Fruit fly (Drosophila melanogaster) whole organism, wandering third instar larva: ENCODE results near the gene CG9312.

Source experiments
- Abd-B ChIP-seq: fragments of >200 bp; optimal IDR thresholded peaks from 2 replicates; lab custom pipeline; 2017; ENCODE audit warnings: missing biosample characterization, missing genetic modification characterization
- CG32264 ChIP-seq: fragments of 200-800 bp; sonication (Bioruptor generic); optimal IDR thresholded peaks from 2 replicates; lab custom pipeline; 2016; ENCODE audit warnings: missing biosample characterization, missing genetic modification characterization
- CG9705 ChIP-seq: fragments of 200-800 bp; sonication (Bioruptor generic); optimal IDR thresholded peaks from 2 replicates; lab custom pipeline; 2018; ENCODE audit warnings: missing biosample characterization, mild to moderate bottlenecking, missing genetic modification characterization
- CrebA ChIP-seq: fragments of 200-800 bp; sonication (Bioruptor generic); optimal IDR thresholded peaks from 2 replicates; lab custom pipeline; 2016; ENCODE audit warnings: missing biosample characterization, mild to moderate bottlenecking, missing genetic modification characterization, borderline replicate concordance
- Dfd ChIP-seq: fragments of >200 bp; optimal IDR thresholded peaks from 2 replicates; lab custom pipeline; 2017; ENCODE audit warnings: missing biosample characterization, missing genetic modification characterization
- Dif ChIP-seq: fragments of 200-275, 200-300 bp; sonication (Bioruptor generic); optimal IDR thresholded peaks from 2 replicates; lab custom pipeline; 2018; ENCODE audit warnings: missing biosample characterization, missing genetic modification characterization; ENCODE audit not compliant: partially characterized antibody
- HLH106 ChIP-seq: fragments of 200-800 bp; optimal IDR thresholded peaks from 3 replicates; lab custom pipeline; 2019; ENCODE audit warnings: missing biosample characterization, mild to moderate bottlenecking, missing genetic modification characterization, moderate library complexity
- Hnf4 ChIP-seq: fragments of 200-800 bp; sonication (Bioruptor generic); optimal IDR thresholded peaks from 2 replicates; lab custom pipeline; 2016; ENCODE audit warnings: missing biosample characterization, mild to moderate bottlenecking, missing genetic modification characterization
- Hr83 ChIP-seq: fragments of 200-300 bp; sonication (Bioruptor generic); optimal IDR thresholded peaks from 2 replicates; lab custom pipeline; 2016; ENCODE audit warnings: missing biosample characterization, mild to moderate bottlenecking, missing genetic modification characterization, moderate library complexity; ENCODE audit not compliant: poor library complexity, severe bottlenecking
- Jra ChIP-seq: sonication (Bioruptor generic); optimal IDR thresholded peaks from 2 replicates; lab custom pipeline; 2016; ENCODE audit warnings: missing biosample characterization, missing genetic modification characterization
- Mio ChIP-seq: sonication (Bioruptor generic); optimal IDR thresholded peaks from 2 replicates; lab custom pipeline; 2016; ENCODE audit warnings: missing biosample characterization, missing genetic modification characterization
- N ChIP-seq: fragments of >200 bp; optimal IDR thresholded peaks from 2 replicates; lab custom pipeline; 2018; ENCODE audit warnings: missing biosample characterization, missing external identifiers, missing genetic modification characterization
- OdsH ChIP-seq: fragments of 200-800 bp; sonication (Bioruptor generic); optimal IDR thresholded peaks from 2 replicates; lab custom pipeline; 2016; ENCODE audit warnings: missing biosample characterization, mild to moderate bottlenecking, missing genetic modification characterization
- Rel ChIP-seq, 2 experiments: fragments of 200-800 bp; sonication (Bioruptor generic) in 1 of 2; optimal IDR thresholded peaks; 2 replicates in 1 of 2; 3 replicates in 1 of 2; lab custom pipeline; 2016 to 2019; ENCODE audit warnings: mild to moderate bottlenecking in 2 of 2, missing biosample characterization in 2 of 2, missing genetic modification characterization in 2 of 2, moderate library complexity in 1 of 2
- Sp1 ChIP-seq: fragments of 200-800 bp; sonication (Bioruptor generic); optimal IDR thresholded peaks from 3 replicates; lab custom pipeline; 2019; ENCODE audit warnings: missing biosample characterization, mild to moderate bottlenecking, missing genetic modification characterization, moderate library complexity
- Vsx2 ChIP-seq: fragments of 200-300, 225-300 bp; sonication (Bioruptor generic); optimal IDR thresholded peaks from 2 replicates; lab custom pipeline; 2018; ENCODE audit warnings: missing biosample characterization, missing genetic modification characterization; ENCODE audit not compliant: partially characterized antibody
- br ChIP-seq: fragments of 200-800 bp; sonication (Bioruptor generic); optimal IDR thresholded peaks from 2 replicates; lab custom pipeline; 2016; ENCODE audit warnings: missing biosample characterization, missing genetic modification characterization
- brk ChIP-seq: fragments of 200-800 bp; sonication (Bioruptor generic); optimal IDR thresholded peaks from 2 replicates; lab custom pipeline; 2016; ENCODE audit warnings: missing biosample characterization, mild to moderate bottlenecking, missing genetic modification characterization
- dl ChIP-seq, 2 experiments: fragments of 175-275, 200-275 bp in 1 of 2; fragments of 200-275 bp in 1 of 2; sonication (Bioruptor generic); optimal IDR thresholded peaks; lab custom pipeline; 2018; ENCODE audit warnings: mild to moderate bottlenecking in 2 of 2, missing biosample characterization in 2 of 2, missing genetic modification characterization in 2 of 2, moderate library complexity in 2 of 2; ENCODE audit not compliant: partially characterized antibody in 2 of 2, insufficient read depth in 1 of 2
- dmrt93B ChIP-seq: fragments of 200-800 bp; sonication (Bioruptor generic); optimal IDR thresholded peaks from 2 replicates; lab custom pipeline; 2018; ENCODE audit warnings: missing biosample characterization, mild to moderate bottlenecking, missing genetic modification characterization
- dsf ChIP-seq: sonication (Bioruptor generic); optimal IDR thresholded peaks from 2 replicates; lab custom pipeline; 2016; ENCODE audit warnings: missing biosample characterization, missing genetic modification characterization, borderline replicate concordance
- ey ChIP-seq: fragments of 200-800 bp; sonication (Bioruptor generic); optimal IDR thresholded peaks from 2 replicates; lab custom pipeline; 2016; ENCODE audit warnings: missing biosample characterization, missing genetic modification characterization
- foxo ChIP-seq, 2 experiments: fragments of 200-800 bp; sonication (Bioruptor generic); optimal IDR thresholded peaks; 2 replicates in 1 of 2; 3 replicates in 1 of 2; lab custom pipeline; 2016 to 2017; ENCODE audit warnings: missing biosample characterization in 2 of 2, missing genetic modification characterization in 2 of 2
- fru ChIP-seq: fragments of 200-800 bp; sonication (Bioruptor generic); optimal IDR thresholded peaks from 3 replicates; lab custom pipeline; 2016; ENCODE audit warnings: missing biosample characterization, mild to moderate bottlenecking, missing genetic modification characterization
- h ChIP-seq: fragments of 200-800 bp; sonication (Bioruptor generic); optimal IDR thresholded peaks from 3 replicates; lab custom pipeline; 2016; ENCODE audit warnings: missing biosample characterization, mild to moderate bottlenecking, missing genetic modification characterization
- jim ChIP-seq: fragments of 175-275, 200-325 bp; sonication (Bioruptor generic); optimal IDR thresholded peaks from 2 replicates; lab custom pipeline; 2016; ENCODE audit warnings: missing biosample characterization, mild to moderate bottlenecking, missing genetic modification characterization
- lola ChIP-seq: fragments of >200 bp; optimal IDR thresholded peaks from 2 replicates; lab custom pipeline; 2017; ENCODE audit warnings: missing biosample characterization, missing genetic modification characterization
- pan ChIP-seq: fragments of >200 bp; optimal IDR thresholded peaks from 2 replicates; lab custom pipeline; 2017
- psq ChIP-seq: fragments of 200-800 bp; sonication (Bioruptor generic); optimal IDR thresholded peaks from 3 replicates; lab custom pipeline; 2017; ENCODE audit warnings: missing biosample characterization, mild to moderate bottlenecking, missing genetic modification characterization, moderate library complexity
- rgr ChIP-seq: fragments of 200-800 bp; sonication (Bioruptor generic); optimal IDR thresholded peaks from 3 replicates; lab custom pipeline; 2016; ENCODE audit warnings: missing biosample characterization, mild to moderate bottlenecking, missing genetic modification characterization
- sage ChIP-seq: fragments of 200-800 bp; sonication (Bioruptor generic); optimal IDR thresholded peaks from 2 replicates; lab custom pipeline; 2016; ENCODE audit warnings: missing biosample characterization, mild to moderate bottlenecking, missing genetic modification characterization
- sv ChIP-seq: fragments of 200-800 bp; sonication (Bioruptor generic); optimal IDR thresholded peaks from 3 replicates; lab custom pipeline; 2016; ENCODE audit warnings: missing biosample characterization, missing genetic modification characterization
- tai ChIP-seq: sonication (Bioruptor generic); optimal IDR thresholded peaks from 2 replicates; lab custom pipeline; 2016; ENCODE audit warnings: missing biosample characterization, missing genetic modification characterization
- woc ChIP-seq: sonication (Bioruptor generic); optimal IDR thresholded peaks from 2 replicates; lab custom pipeline; 2016; ENCODE audit warnings: missing biosample characterization, mild to moderate bottlenecking, missing genetic modification characterization

The CG9312 gene

dm6 chr3R:13810308-13810707 lies 44.8 kb downstream of the CG9312 start:
- no peak for TF ChIP-seq ey (GFP tag; lab: Kevin White, UChicago)
- no peak for TF ChIP-seq Vsx2 (GFP tag; lab: Kevin White, UChicago)
- no peak for TF ChIP-seq CrebA (GFP tag; lab: Kevin White, UChicago)
- TF ChIP-seq h = no peak
- TF ChIP-seq dl (GFP tag; optimal IDR thresholded peaks at IDR 0.05; lab: Kevin White, UChicago; ENCODE audit: insufficient read depth in 1 of 2, partially characterized antibody in 2 of 2) = no peak
- no peak for TF ChIP-seq sv (GFP tag; lab: Kevin White, UChicago)
- TF ChIP-seq tai = no peak
- TF ChIP-seq Jra (GFP tag; lab: Kevin White, UChicago) = no peak
- TF ChIP-seq fru (GFP tag; lab: Kevin White, UChicago) = no peak
- no peak for TF ChIP-seq woc
- TF ChIP-seq Abd-B = no peak
- no peak for TF ChIP-seq jim
- no peak for TF ChIP-seq pan (lab: Kevin White, UChicago)
- no peak for TF ChIP-seq dmrt93B (GFP tag; lab: Kevin White, UChicago)
- TF ChIP-seq Hr83 (GFP tag; lab: Kevin White, UChicago) = no peak
- TF ChIP-seq, all 38 proteins: peak for 0

- TF ChIP-seq Jra (GFP tag; lab: Kevin White, UChicago) = no peak
- TF ChIP-seq Sp1 (GFP tag; lab: Kevin White, UChicago) = no peak
- no peak for TF ChIP-seq Rel (GFP tag; optimal IDR thresholded peaks at IDR 0.05; lab: Kevin White, UChicago)
- no peak for TF ChIP-seq Rel (tag; optimal IDR thresholded peaks at IDR 0.05; lab: Kevin White, UChicago)
Observed at dm6 chr3R:13811737-13812136, 46.2 kb downstream of the CG9312 start.

dm6 chr3R:13812736-13813250 lies 47.2 kb downstream of the CG9312 start, which contains the start of the genes tal-1A, tal-2A, tal-3A and tal-AA:
Gene tal-1A (plus strand): TSS chr3R:13813109.
Gene tal-2A (plus strand): TSS chr3R:13813109.
Gene tal-3A (plus strand): TSS chr3R:13813109.
Gene tal-AA (plus strand): TSS chr3R:13813109.
- peak; percentile 2 for TF ChIP-seq Rel (GFP tag; optimal IDR thresholded peaks at IDR 0.05; lab: Kevin White, UChicago)
- peak; percentile 25 for TF ChIP-seq Rel (tag; optimal IDR thresholded peaks at IDR 0.05; lab: Kevin White, UChicago)
- TF ChIP-seq Dif = peak; percentile 99
- peak; percentile 56 for TF ChIP-seq fru (GFP tag; lab: Kevin White, UChicago)
- no peak for TF ChIP-seq dsf
- TF ChIP-seq foxo (GFP tag; optimal IDR thresholded peaks at IDR 0.05; lab: Kevin White, UChicago) = peak; percentile 26 to 37
- peak; percentile 27 for TF ChIP-seq Sp1 (GFP tag; lab: Kevin White, UChicago)
- TF ChIP-seq CrebA (GFP tag; lab: Kevin White, UChicago) = peak; percentile 65
- peak; percentile 8 for TF ChIP-seq psq (GFP tag; lab: Kevin White, UChicago)
- TF ChIP-seq OdsH (GFP tag; lab: Kevin White, UChicago) = peak; percentile 48
- peak; percentile 54 for TF ChIP-seq brk (GFP tag; lab: Kevin White, UChicago)
- TF ChIP-seq rgr (GFP tag; lab: Kevin White, UChicago) = peak; percentile 47
- peak; percentile 8 for TF ChIP-seq br (GFP tag; lab: Kevin White, UChicago)
- peak; percentile 55 for TF ChIP-seq Jra (GFP tag; lab: Kevin White, UChicago)
- no peak for TF ChIP-seq CG32264 (GFP tag; lab: Kevin White, UChicago)
- TF ChIP-seq Hr83 (GFP tag; lab: Kevin White, UChicago) = no peak
- no peak for TF ChIP-seq lola (GFP tag; lab: Kevin White, UChicago)
- TF ChIP-seq h = peak; percentile 70
- TF ChIP-seq dmrt93B (GFP tag; lab: Kevin White, UChicago) = no peak
- TF ChIP-seq Vsx2 (GFP tag; lab: Kevin White, UChicago) = peak; percentile 92
- peak; percentile 66 for TF ChIP-seq sage (GFP tag; lab: Kevin White, UChicago)
- peak; percentile 35 for TF ChIP-seq Hnf4 (GFP tag; lab: Kevin White, UChicago)
- no peak for TF ChIP-seq N (GFP tag; lab: Kevin White, UChicago)
- TF ChIP-seq dl (GFP tag; optimal IDR thresholded peaks at IDR 0.05; lab: Kevin White, UChicago; ENCODE audit: insufficient read depth in 1 of 2, partially characterized antibody in 2 of 2) = peak; percentile 92 to 96

- no peak for TF ChIP-seq Rel (GFP tag; optimal IDR thresholded peaks at IDR 0.05; lab: Kevin White, UChicago)
- TF ChIP-seq Rel (tag; optimal IDR thresholded peaks at IDR 0.05; lab: Kevin White, UChicago) = no peak
- no peak for TF ChIP-seq fru (GFP tag; lab: Kevin White, UChicago)
- no peak for TF ChIP-seq Vsx2 (GFP tag; lab: Kevin White, UChicago)
- no peak for TF ChIP-seq CrebA (GFP tag; lab: Kevin White, UChicago)
- no peak for TF ChIP-seq woc
- no peak for TF ChIP-seq CG9705 (GFP tag; lab: Kevin White, UChicago)
- TF ChIP-seq Dif = no peak
- no peak for TF ChIP-seq Hr83 (GFP tag; lab: Kevin White, UChicago)
- TF ChIP-seq rgr (GFP tag; lab: Kevin White, UChicago) = no peak
- TF ChIP-seq pan (lab: Kevin White, UChicago) = no peak
- no peak for TF ChIP-seq dmrt93B (GFP tag; lab: Kevin White, UChicago)
- no peak for TF ChIP-seq N (GFP tag; lab: Kevin White, UChicago)
- no peak for TF ChIP-seq dl (GFP tag; optimal IDR thresholded peaks at IDR 0.05; lab: Kevin White, UChicago; ENCODE audit: insufficient read depth in 1 of 2, partially characterized antibody in 2 of 2)
- TF ChIP-seq Dfd = no peak
- TF ChIP-seq brk (GFP tag; lab: Kevin White, UChicago) = no peak
- TF ChIP-seq jim = no peak
- no peak for TF ChIP-seq HLH106 (tag; lab: Kevin White, UChicago)
- TF ChIP-seq Sp1 (GFP tag; lab: Kevin White, UChicago) = no peak
- TF ChIP-seq Mio (GFP tag; lab: Kevin White, UChicago) = no peak
- TF ChIP-seq sv (GFP tag; lab: Kevin White, UChicago) = no peak
- TF ChIP-seq, all 38 proteins: peak for 0
Observed at dm6 chr3R:13815022-13815440, 49.5 kb downstream of the CG9312 start.
